Fruit fly (Drosophila melanogaster): ENCODE measurements around the gene SCaMC.
A peak's percentile ranks its signal among the peaks of the same experiment; 100 is the strongest.

Gene SCaMC

dm6 chr3L:12405889-12406500 lies 8.6 kb downstream of the SCaMC start:
- no peak for TF ChIP-seq GATAd (GFP tag; optimal IDR thresholded peaks at IDR 0.05)
- no peak for TF ChIP-seq dsf (GFP tag; optimal IDR thresholded peaks at IDR 0.05; ENCODE audit: borderline replicate concordance)
- TF ChIP-seq OdsH (GFP tag; optimal IDR thresholded peaks at IDR 0.05), result no peak
- no peak for TF ChIP-seq usp (GFP tag; optimal IDR thresholded peaks at IDR 0.05)
- no peak for TF ChIP-seq Jra (GFP tag; optimal IDR thresholded peaks at IDR 0.05)
- no peak for TF ChIP-seq Rel (GFP tag; optimal IDR thresholded peaks at IDR 0.05)
- TF ChIP-seq Rel (tag; optimal IDR thresholded peaks at IDR 0.05), result peak; percentile 71
- no peak for TF ChIP-seq N (GFP tag; optimal IDR thresholded peaks at IDR 0.05)
- TF ChIP-seq jim (GFP tag; optimal IDR thresholded peaks at IDR 0.05), result no peak
- no peak for TF ChIP-seq CG9705 (GFP tag; optimal IDR thresholded peaks at IDR 0.05)

dm6 chr3L:12401800-12402199 lies 12.8 kb downstream of the SCaMC start, which contains the start of gene Smyd4-2:
TSS of gene Smyd4-2 (minus strand) at chr3L:12401935.
- TF ChIP-seq pan (optimal IDR thresholded peaks at IDR 0.05) (no peak), rgr (GFP tag; optimal IDR thresholded peaks at IDR 0.05) (no peak), h (GFP tag; optimal IDR thresholded peaks at IDR 0.05) (no peak), GATAd (GFP tag; optimal IDR thresholded peaks at IDR 0.05) (no peak), br (GFP tag; optimal IDR thresholded peaks at IDR 0.05) (no peak), lola (GFP tag; optimal IDR thresholded peaks at IDR 0.05) (no peak), dmrt93B (GFP tag; optimal IDR thresholded peaks at IDR 0.05) (no peak), HLH106 (tag; optimal IDR thresholded peaks at IDR 0.05) (no peak), jim (GFP tag; optimal IDR thresholded peaks at IDR 0.05) (no peak), ey (GFP tag; optimal IDR thresholded peaks at IDR 0.05) (no peak), Myc (optimal IDR thresholded peaks at IDR 0.05) (no peak), Jra (GFP tag; optimal IDR thresholded peaks at IDR 0.05) (no peak), CG9705 (GFP tag; optimal IDR thresholded peaks at IDR 0.05) (no peak), foxo (GFP tag; optimal IDR thresholded peaks at IDR 0.05) (no peak), sv (GFP tag; optimal IDR thresholded peaks at IDR 0.05) (no peak), N (GFP tag; optimal IDR thresholded peaks at IDR 0.05) (no peak), CrebA (GFP tag; optimal IDR thresholded peaks at IDR 0.05; ENCODE audit: borderline replicate concordance) (no peak), Hr83 (GFP tag; optimal IDR thresholded peaks at IDR 0.05; ENCODE audit: poor library complexity, severe bottlenecking) (no peak), dl (GFP tag; optimal IDR thresholded peaks at IDR 0.05; ENCODE audit: insufficient read depth in 1 of 2, partially characterized antibody in 2 of 2) (no peak), Dfd (GFP tag; optimal IDR thresholded peaks at IDR 0.05) (no peak)

- no peak for TF ChIP-seq Hr83 (GFP tag; optimal IDR thresholded peaks at IDR 0.05; ENCODE audit: poor library complexity, severe bottlenecking)
- no peak for TF ChIP-seq Rel (GFP tag; optimal IDR thresholded peaks at IDR 0.05)
- peak; percentile 71 for TF ChIP-seq Rel (tag; optimal IDR thresholded peaks at IDR 0.05)
These were observed 15.5 kb downstream of the SCaMC start, which contains the start of gene CG32104 for dm6 chr3L:12399171-12399570. TSS of gene CG32104 (minus strand) at chr3L:12399322.

- TF ChIP-seq lola (GFP tag; optimal IDR thresholded peaks at IDR 0.05), result no peak
- TF ChIP-seq pan (optimal IDR thresholded peaks at IDR 0.05), result no peak
- TF ChIP-seq tai (GFP tag; optimal IDR thresholded peaks at IDR 0.05), result no peak
- no peak for TF ChIP-seq Jra (GFP tag; optimal IDR thresholded peaks at IDR 0.05)
- TF ChIP-seq brk (GFP tag; optimal IDR thresholded peaks at IDR 0.05), result no peak
- no peak for TF ChIP-seq GATAd (GFP tag; optimal IDR thresholded peaks at IDR 0.05)
- TF ChIP-seq OdsH (GFP tag; optimal IDR thresholded peaks at IDR 0.05), result no peak
- no peak for TF ChIP-seq CG32264 (GFP tag; optimal IDR thresholded peaks at IDR 0.05)
- TF ChIP-seq woc (GFP tag; optimal IDR thresholded peaks at IDR 0.05), result no peak
- TF ChIP-seq Vsx2 (GFP tag; optimal IDR thresholded peaks at IDR 0.05; ENCODE audit: partially characterized antibody), result no peak
- TF ChIP-seq rgr (GFP tag; optimal IDR thresholded peaks at IDR 0.05), result no peak
- no peak for TF ChIP-seq sage (GFP tag; optimal IDR thresholded peaks at IDR 0.05)
- TF ChIP-seq Dif (GFP tag; optimal IDR thresholded peaks at IDR 0.05; ENCODE audit: partially characterized antibody), result no peak
- TF ChIP-seq psq (GFP tag; optimal IDR thresholded peaks at IDR 0.05), result no peak
- no peak for TF ChIP-seq Hr83 (GFP tag; optimal IDR thresholded peaks at IDR 0.05; ENCODE audit: poor library complexity, severe bottlenecking)
- TF ChIP-seq br (GFP tag; optimal IDR thresholded peaks at IDR 0.05), result no peak
These were observed 18.8 kb downstream of the SCaMC start, which contains the start of gene Obp69a for dm6 chr3L:12395871-12396270. TSS of gene Obp69a (plus strand) at chr3L:12396171.
